Worm (Caenorhabditis elegans) whole organism, L4/young adult: ENCODE data around the gene R09F10.3.

Source experiments
- dao-5 ChIP-seq: sonication (generic microtip); optimal IDR thresholded peaks from 2 replicates; lab custom pipeline; 2016; ENCODE audit warnings: missing genotype, missing genetic modification characterization, moderate library complexity, missing compliant biosample characterization
- him-1 ChIP-seq: sonication (generic microtip); optimal IDR thresholded peaks from 2 replicates; lab custom pipeline; 2016; ENCODE audit warnings: missing genotype, missing genetic modification reagents, missing genetic modification characterization, missing compliant biosample characterization

DNA sequence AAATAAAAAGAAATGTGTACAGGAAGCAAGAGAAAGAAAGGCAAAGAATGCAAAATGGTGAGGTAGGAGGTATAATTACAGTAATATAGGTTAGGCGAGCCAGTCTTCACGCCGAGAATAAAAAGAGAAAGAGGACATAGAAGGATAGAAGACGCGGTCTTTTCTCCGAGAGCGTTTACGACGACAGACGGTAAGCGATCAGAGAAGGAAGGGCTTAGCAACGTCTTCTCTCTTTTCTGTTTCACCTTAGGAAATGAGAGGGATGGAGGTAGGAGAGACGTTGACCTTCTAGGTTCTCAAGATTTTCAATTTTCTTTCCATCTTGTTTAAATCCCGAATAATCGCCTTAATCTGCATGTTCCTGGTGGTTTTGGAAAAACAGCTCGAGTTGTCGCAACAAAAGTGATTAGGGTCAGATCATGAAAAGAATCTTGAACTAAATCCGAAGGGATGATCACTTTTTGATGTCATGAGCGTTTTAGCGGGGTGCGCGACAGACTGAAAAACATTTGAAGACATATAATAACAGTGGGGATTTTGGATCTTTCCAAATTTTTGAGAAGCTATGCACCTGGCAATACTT is 23.4 kb upstream of the R09F10.3 start, which contains the start of gene cutl-29:
- TF ChIP-seq dao-5 (tag; lab: Kevin White, UChicago) (no peak), him-1 (tag; lab: Kevin White, UChicago) (no peak)
